Fruit fly (Drosophila melanogaster): Measurements from ENCODE around the gene lmgB.

The lmgB gene

DNA sequence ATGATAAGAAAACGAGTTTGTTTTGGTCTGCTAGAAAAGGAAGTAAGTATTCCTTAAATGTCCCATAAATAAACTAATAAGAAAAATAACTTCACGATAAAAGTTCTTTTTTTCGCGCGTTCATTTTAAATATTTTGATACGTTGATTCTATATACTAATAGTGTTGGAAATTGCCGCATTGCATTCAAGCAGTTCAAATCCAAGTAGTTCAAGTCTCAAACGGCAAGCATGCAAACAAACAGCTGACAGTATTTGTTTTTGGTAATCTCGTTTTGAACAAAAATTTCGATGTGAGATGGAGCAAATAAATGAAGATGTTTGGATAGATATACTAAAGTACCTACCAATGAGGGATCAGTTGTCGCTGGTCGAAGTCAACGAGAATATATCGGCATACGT, 39.7 kb downstream of the lmgB start, which contains the start of gene CG13088 (continued):
- TF ChIP-seq knrl (GFP tag; IDR thresholded peaks at IDR 0.05; ENCODE audit: partially characterized antibody) = peak; percentile 28; the same call in 1 of the 3 replicates
- TF ChIP-seq CG14965 (GFP tag; optimal IDR thresholded peaks at IDR 0.05; ENCODE audit: borderline replicate concordance) = no peak
- no peak for TF ChIP-seq vnd (GFP tag; IDR thresholded peaks at IDR 0.05; ENCODE audit: partially characterized antibody)
- peak; percentile 18 for TF ChIP-seq bcd (GFP tag; optimal IDR thresholded peaks at IDR 0.05)
- no peak for TF ChIP-seq Hey (tag; optimal IDR thresholded peaks at IDR 0.05)
- TF ChIP-seq CG2875 (GFP tag; optimal IDR thresholded peaks at IDR 0.05) = peak; percentile 16
- no peak for TF ChIP-seq CG43689 (GFP tag; IDR thresholded peaks at IDR 0.05)
- TF ChIP-seq so (GFP tag; IDR thresholded peaks at IDR 0.05) = no peak
- peak; percentile 83 for TF ChIP-seq CG1603 (tag; optimal IDR thresholded peaks at IDR 0.05)
- TF ChIP-seq nerfin-2 (GFP tag; IDR thresholded peaks at IDR 0.05; ENCODE audit: partially characterized antibody) = no peak
- peak; percentile 40 for TF ChIP-seq zfh2 (GFP tag; optimal IDR thresholded peaks at IDR 0.05)
- no peak for TF ChIP-seq lbe (GFP tag; optimal IDR thresholded peaks at IDR 0.05)
- TF ChIP-seq CG17359 (tag; optimal IDR thresholded peaks at IDR 0.05) = peak; percentile 18
- no peak for TF ChIP-seq Blimp-1 (GFP tag; optimal IDR thresholded peaks at IDR 0.05)
- TF ChIP-seq wdn (GFP tag; IDR thresholded peaks at IDR 0.05) = no peak
- no peak for TF ChIP-seq oc (tag; optimal IDR thresholded peaks at IDR 0.05)
- no peak for TF ChIP-seq CG5245 (GFP tag; optimal IDR thresholded peaks at IDR 0.05)
- no peak for TF ChIP-seq Taf1 (GFP tag; IDR thresholded peaks at IDR 0.05)
- TF ChIP-seq stc (GFP tag; IDR thresholded peaks at IDR 0.05) = no peak
- peak; percentile 23 for TF ChIP-seq dmrt11E (tag; optimal IDR thresholded peaks at IDR 0.05)
- no peak for TF ChIP-seq sens-2 (GFP tag; IDR thresholded peaks at IDR 0.05)
- TF ChIP-seq CG11247 (GFP tag; IDR thresholded peaks at IDR 0.05) = no peak
- peak; percentile 20 for TF ChIP-seq CG12942 (GFP tag; optimal IDR thresholded peaks at IDR 0.05)
- no peak for TF ChIP-seq CG9437 (GFP tag; optimal IDR thresholded peaks at IDR 0.05)
- TF ChIP-seq CG15514 (GFP tag; optimal IDR thresholded peaks at IDR 0.05) = peak; percentile 61
- peak; percentile 25; the same call in 1 of the 2 replicates for TF ChIP-seq CG14014 (GFP tag; IDR thresholded peaks at IDR 0.05)
- no peak for TF ChIP-seq scrt (GFP tag; optimal IDR thresholded peaks at IDR 0.05)
- peak; percentile 55 for TF ChIP-seq NfI (GFP tag; optimal IDR thresholded peaks at IDR 0.05)
- no peak for TF ChIP-seq shn (GFP tag; optimal IDR thresholded peaks at IDR 0.05)
- no peak for TF ChIP-seq Ssrp (tag; optimal IDR thresholded peaks at IDR 0.05)
- TF ChIP-seq bigmax (GFP tag; optimal IDR thresholded peaks at IDR 0.05) = no peak
- no peak for TF ChIP-seq da (GFP tag; optimal IDR thresholded peaks at IDR 0.05)
- TF ChIP-seq Hand (GFP tag; optimal IDR thresholded peaks at IDR 0.05) = no peak
- no peak for TF ChIP-seq gt (GFP tag; IDR thresholded peaks at IDR 0.05)
- peak; percentile 36 for TF ChIP-seq CG17829 (tag; optimal IDR thresholded peaks at IDR 0.05)
- TF ChIP-seq slou (GFP tag; optimal IDR thresholded peaks at IDR 0.05) = no peak
- TF ChIP-seq CG4854 (GFP tag; optimal IDR thresholded peaks at IDR 0.05) = peak; percentile 20
- TF ChIP-seq dysf (GFP tag; IDR thresholded peaks at IDR 0.05) = no peak
- peak; percentile 3 for TF ChIP-seq YL-1 (GFP tag; optimal IDR thresholded peaks at IDR 0.05)
- no peak for TF ChIP-seq CG9215 (GFP tag; IDR thresholded peaks at IDR 0.05)
- peak; percentile 93 for TF ChIP-seq stwl (tag; optimal IDR thresholded peaks at IDR 0.05)
- TF ChIP-seq CG8478 (optimal IDR thresholded peaks at IDR 0.05) = no peak
- no peak for TF ChIP-seq pros (GFP tag; optimal IDR thresholded peaks at IDR 0.05)
- TF ChIP-seq Fer1 (GFP tag; optimal IDR thresholded peaks at IDR 0.05) = no peak
- no peak for TF ChIP-seq pnt (GFP tag; optimal IDR thresholded peaks at IDR 0.05)
- TF ChIP-seq CG11695 (GFP tag; IDR thresholded peaks at IDR 0.05) = no peak
- peak in 1 of 3 experiments; percentile 22 for TF ChIP-seq Stat92E (GFP tag; optimal IDR thresholded peaks at IDR 0.05)
- TF ChIP-seq h (optimal IDR thresholded peaks at IDR 0.05) = no peak
- peak; percentile 55 for TF ChIP-seq HLH54F (GFP tag; optimal IDR thresholded peaks at IDR 0.05)
- no peak for TF ChIP-seq CG7745 (tag; optimal IDR thresholded peaks at IDR 0.05)
- no peak for TF ChIP-seq CrebB (tag; optimal IDR thresholded peaks at IDR 0.05)
- TF ChIP-seq pho (GFP tag; optimal IDR thresholded peaks at IDR 0.05) = peak; percentile 32
